Fruit fly (Drosophila melanogaster): ENCODE data around the gene CG4942.

CG4942 gene

DNA sequence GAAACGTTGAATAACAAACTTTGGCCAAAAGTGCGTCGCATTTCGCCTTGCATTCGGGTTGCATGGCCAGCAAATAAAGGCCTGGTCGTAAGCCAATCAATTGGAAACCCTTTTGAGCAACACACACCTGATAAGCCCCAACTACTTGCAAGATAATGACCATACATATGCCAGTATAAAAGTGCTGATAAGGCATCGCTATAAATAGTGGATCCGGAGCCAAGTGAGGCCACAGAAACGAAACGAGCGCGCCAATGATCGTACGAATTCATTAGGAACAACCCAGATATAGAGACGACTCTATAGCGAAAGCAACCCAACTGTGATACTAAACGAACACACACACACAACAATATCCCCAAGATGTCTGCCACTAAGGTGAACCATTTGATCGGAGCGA lies 23.7 kb downstream of the CG4942 start, which contains the start of gene CG13315:
TSS of gene CG13315 (plus strand) at position 230 of the 400 bp plus-strand sequence.
- no peak for TF ChIP-seq CG17801 (GFP tag; optimal IDR thresholded peaks at IDR 0.05; ENCODE audit: partially characterized antibody)

DNA sequence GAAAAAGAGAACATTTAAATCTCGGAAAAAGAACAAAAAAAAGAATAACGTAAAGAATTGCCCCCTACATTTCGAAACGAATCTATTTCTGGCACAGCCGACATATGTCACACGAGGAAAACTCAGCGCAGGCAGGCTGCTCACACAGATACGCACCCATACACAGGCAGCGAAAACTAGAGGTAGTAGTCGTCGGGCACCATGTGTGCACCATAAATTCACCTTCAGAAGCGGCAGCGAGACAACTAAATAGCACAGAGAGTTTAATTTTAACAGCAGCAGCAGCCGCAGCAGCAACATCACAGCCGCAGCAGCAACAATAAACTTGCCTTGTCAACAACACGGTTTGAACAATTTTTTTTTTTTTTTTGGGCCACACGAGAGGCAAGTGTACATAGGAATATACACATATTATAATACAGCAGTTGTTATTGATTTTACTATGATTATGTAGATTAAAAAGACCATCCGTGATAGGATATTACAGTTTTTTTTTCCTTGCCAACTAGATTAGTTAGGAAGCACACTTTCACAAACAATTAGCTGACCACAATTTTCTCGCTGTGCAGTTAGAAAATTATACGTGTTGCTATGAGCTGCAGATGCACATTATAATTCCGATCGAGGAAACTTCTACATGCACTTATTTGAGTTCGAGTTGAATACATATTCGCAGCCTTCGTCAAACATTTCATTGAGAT lies 40.8 kb downstream of the CG4942 start:
- no peak for TF ChIP-seq CG17801 (GFP tag; optimal IDR thresholded peaks at IDR 0.05; ENCODE audit: partially characterized antibody)

- TF ChIP-seq CG17801 (GFP tag; optimal IDR thresholded peaks at IDR 0.05; ENCODE audit: partially characterized antibody) = no peak
Measured at dm6 chr3L:9114404-9114803, 41.5 kb downstream of the CG4942 start.

DNA sequence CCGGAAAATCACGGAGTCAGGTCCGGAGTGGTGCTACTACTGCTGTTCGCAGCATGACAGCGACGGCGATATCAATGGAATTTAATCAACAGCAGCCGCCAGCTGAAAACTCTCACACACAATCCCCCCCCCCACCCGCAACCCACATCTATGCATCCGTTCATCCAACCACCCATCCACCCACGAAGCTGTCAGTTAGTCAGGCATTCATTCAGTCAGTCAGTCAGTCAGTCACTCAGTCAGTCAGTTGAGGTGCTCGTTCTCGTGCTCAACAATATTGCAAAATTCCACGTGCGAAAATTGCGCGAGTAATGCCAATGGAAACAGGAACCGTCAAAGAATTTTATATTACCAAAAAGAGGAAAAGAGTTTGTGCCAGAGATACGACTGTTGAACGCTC lies 42.7 kb downstream of the CG4942 start:
- no peak for TF ChIP-seq CG17801 (GFP tag; optimal IDR thresholded peaks at IDR 0.05; ENCODE audit: partially characterized antibody)

- no peak for TF ChIP-seq CG17801 (GFP tag; optimal IDR thresholded peaks at IDR 0.05; ENCODE audit: partially characterized antibody)
Measured at dm6 chr3L:9119564-9119963, 46.7 kb downstream of the CG4942 start.

DNA sequence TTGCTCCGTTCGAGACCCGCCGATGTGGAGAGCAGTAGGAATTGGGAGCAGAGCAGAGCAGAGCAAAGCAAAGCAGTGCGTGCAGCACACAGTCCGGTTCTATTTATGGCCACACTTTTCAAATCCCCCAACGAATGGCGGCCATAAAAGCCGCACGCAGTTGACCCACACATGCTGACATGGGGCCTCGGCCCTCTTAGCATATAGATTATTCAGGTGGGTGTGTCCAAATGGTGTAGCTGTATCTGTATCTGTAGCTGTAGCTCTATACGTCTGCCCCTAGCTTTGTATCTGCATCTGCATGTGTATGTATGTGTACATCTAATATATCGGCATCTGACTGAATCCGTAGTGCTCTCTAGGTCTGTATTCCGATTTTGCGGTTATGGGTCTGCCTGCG lies 48.4 kb downstream of the CG4942 start:
- TF ChIP-seq CG17801 (GFP tag; optimal IDR thresholded peaks at IDR 0.05; ENCODE audit: partially characterized antibody) = no peak
